Fruit fly (Drosophila melanogaster) whole organism, embryonic: ENCODE measurements around the gene CG14695.

Experiments used
- Abd-B ChIP-seq: fragments of 200-800 bp; sonication (Bioruptor generic); optimal IDR thresholded peaks from 2 replicates; lab custom pipeline; 2018; ENCODE audit warnings: missing biosample characterization, mild to moderate bottlenecking, missing genetic modification characterization, moderate library complexity
- Aef1 ChIP-seq: fragments of 200-800 bp; sonication (Bioruptor generic); IDR thresholded peaks from 3 replicates; pipeline ENCODE4 v1.3.6; 2022; ENCODE audit warnings: missing biosample characterization, missing genetic modification characterization
- CG10147 ChIP-seq: fragments of 200-800 bp; sonication (Bioruptor generic); optimal IDR thresholded peaks from 2 replicates; lab custom pipeline; 2019; ENCODE audit warnings: missing biosample characterization, mild to moderate bottlenecking, missing genetic modification characterization, moderate library complexity
- CG10321 ChIP-seq: fragments of 200-800 bp; sonication (Bioruptor generic); IDR thresholded peaks from 2 replicates; pipeline ENCODE4 v1.3.6; 2022; ENCODE audit warnings: missing biosample characterization, missing genetic modification characterization
- CG10543 ChIP-seq: fragments of 200-800 bp; sonication (Bioruptor generic); optimal IDR thresholded peaks from 3 replicates; lab custom pipeline; 2017; ENCODE audit warnings: missing biosample characterization, mild to moderate bottlenecking, missing genetic modification characterization, moderate library complexity
- CG12155 ChIP-seq: fragments of 200-800 bp; sonication (Bioruptor generic); optimal IDR thresholded peaks from 3 replicates; lab custom pipeline; 2016; ENCODE audit warnings: missing biosample characterization, missing genetic modification characterization
- CG1233 ChIP-seq: fragments of 200-800 bp; sonication (Bioruptor generic); optimal IDR thresholded peaks from 4 replicates; lab custom pipeline; 2018; ENCODE audit warnings: missing biosample characterization, mild to moderate bottlenecking, missing genetic modification characterization
- CG13894 ChIP-seq: fragments of 200-800 bp; sonication (Bioruptor generic); optimal IDR thresholded peaks from 3 replicates; lab custom pipeline; 2018; ENCODE audit warnings: missing biosample characterization, mild to moderate bottlenecking, missing genetic modification characterization, moderate library complexity
- CG14860 ChIP-seq: fragments of 200-800 bp; sonication (Bioruptor generic); IDR thresholded peaks from 3 replicates; pipeline ENCODE4 v1.3.6; 2022; ENCODE audit warnings: missing biosample characterization, missing genetic modification characterization; ENCODE audit not compliant: partially characterized antibody
- CG15601 ChIP-seq: fragments of 200-800 bp; sonication (Bioruptor generic); optimal IDR thresholded peaks from 3 replicates; lab custom pipeline; 2019; ENCODE audit warnings: missing biosample characterization, mild to moderate bottlenecking, missing genetic modification characterization, moderate library complexity
- CG17912 ChIP-seq: fragments of 200-800 bp; sonication (Bioruptor generic); optimal IDR thresholded peaks from 2 replicates; lab custom pipeline; 2018; ENCODE audit warnings: missing biosample characterization, mild to moderate bottlenecking, missing genetic modification characterization
- CG1792 ChIP-seq: fragments of 200-800 bp; sonication (Bioruptor generic); optimal IDR thresholded peaks from 2 replicates; lab custom pipeline; 2016; ENCODE audit warnings: missing biosample characterization, missing genetic modification characterization
- CG18262 ChIP-seq: fragments of 200-800 bp; optimal IDR thresholded peaks from 3 replicates; lab custom pipeline; 2019; ENCODE audit warnings: missing biosample characterization, mild to moderate bottlenecking, missing genetic modification characterization, moderate library complexity
- CG2120 ChIP-seq: fragments of 200-800 bp; sonication (Bioruptor generic); optimal IDR thresholded peaks from 3 replicates; lab custom pipeline; 2016; ENCODE audit warnings: missing biosample characterization, missing genetic modification characterization
- CG31365 ChIP-seq: fragments of 200-800 bp; sonication (Bioruptor generic); optimal IDR thresholded peaks from 2 replicates; lab custom pipeline; 2018; ENCODE audit warnings: missing biosample characterization, mild to moderate bottlenecking, missing genetic modification characterization
- CG6254 ChIP-seq: fragments of 200-800 bp; sonication (Bioruptor generic); optimal IDR thresholded peaks from 3 replicates; lab custom pipeline; 2017; ENCODE audit warnings: mild to moderate bottlenecking, missing biosample characterization, missing genetic modification reagents, missing genetic modification characterization
- CG6683 ChIP-seq: fragments of 200-800 bp; sonication (Bioruptor generic); optimal IDR thresholded peaks from 2 replicates; lab custom pipeline; 2017; ENCODE audit warnings: missing biosample characterization, mild to moderate bottlenecking, missing genetic modification characterization, missing genetic modification reagents
- CG8765 ChIP-seq: fragments of 200-800 bp; sonication (Bioruptor generic); IDR thresholded peaks from 2 replicates; pipeline ENCODE4 v1.3.6; 2022; ENCODE audit warnings: missing biosample characterization, missing genetic modification characterization
- CG9437 ChIP-seq: fragments of 200-800 bp; sonication (Bioruptor generic); optimal IDR thresholded peaks from 2 replicates; lab custom pipeline; 2018; ENCODE audit warnings: missing biosample characterization, mild to moderate bottlenecking, missing genetic modification characterization
- CG9817 ChIP-seq: fragments of 200-800 bp; sonication (Bioruptor generic); optimal IDR thresholded peaks from 2 replicates; lab custom pipeline; 2018; ENCODE audit warnings: missing biosample characterization, mild to moderate bottlenecking, missing genetic modification characterization, moderate library complexity
- Dek ChIP-seq: fragments of 200-800 bp; sonication (Bioruptor generic); optimal IDR thresholded peaks from 3 replicates; lab custom pipeline; 2019; ENCODE audit warnings: missing biosample characterization, mild to moderate bottlenecking, missing genetic modification characterization, moderate library complexity
- Eip74EF ChIP-seq, 2 experiments: fragments of 200-800 bp in 1 of 2; fragments of >200 bp in 1 of 2; sonication (Bioruptor generic) in 1 of 2; optimal IDR thresholded peaks; 2 replicates each; lab custom pipeline; 2017 to 2019; ENCODE audit warnings: missing biosample characterization in 2 of 2, missing genetic modification characterization in 2 of 2, mild to moderate bottlenecking in 1 of 2, moderate library complexity in 1 of 2
- Ets65A ChIP-seq: fragments of 200-800 bp; sonication (Bioruptor generic); peaks from one replicate; lab custom pipeline; 2016; ENCODE audit warnings: missing biosample characterization, missing genetic modification characterization
- Ets97D ChIP-seq: fragments of 200-800 bp; sonication (Bioruptor generic); optimal IDR thresholded peaks from 3 replicates; lab custom pipeline; 2016; ENCODE audit warnings: missing biosample characterization, missing genetic modification characterization
- HmgZ ChIP-seq: fragments of 200-800 bp; sonication (Bioruptor generic); optimal IDR thresholded peaks from 2 replicates; lab custom pipeline; 2018; ENCODE audit warnings: missing biosample characterization, mild to moderate bottlenecking, missing genetic modification characterization
- Hsf ChIP-seq: fragments of 200-800 bp; sonication (Bioruptor generic); optimal IDR thresholded peaks from 3 replicates; lab custom pipeline; 2016; ENCODE audit warnings: missing biosample characterization, missing genetic modification characterization
- NC2β ChIP-seq: fragments of 200-800 bp; sonication (Bioruptor generic); optimal IDR thresholded peaks from 2 replicates; lab custom pipeline; 2016; ENCODE audit warnings: missing biosample characterization, missing genetic modification characterization
- NFAT ChIP-seq: fragments of 200-800 bp; sonication (Bioruptor generic); IDR thresholded peaks from 2 replicates; pipeline ENCODE4 v1.3.6; 2022; ENCODE audit warnings: missing biosample characterization, missing genetic modification characterization
- NK7.1 ChIP-seq: fragments of 200-800 bp; sonication (Bioruptor generic); optimal IDR thresholded peaks from 3 replicates; lab custom pipeline; 2016; ENCODE audit warnings: missing biosample characterization, missing genetic modification characterization
- Rx ChIP-seq: fragments of 200-800 bp; sonication (Bioruptor generic); IDR thresholded peaks from 2 replicates; pipeline ENCODE4 v1.3.6; 2022; ENCODE audit warnings: missing biosample characterization, missing genetic modification characterization
- Spps ChIP-seq: fragments of 200-800 bp; sonication (Bioruptor generic); optimal IDR thresholded peaks from 2 replicates; lab custom pipeline; 2018; ENCODE audit warnings: missing biosample characterization, mild to moderate bottlenecking, missing genetic modification characterization
- Taf1 ChIP-seq: fragments of 200-800 bp; sonication (Bioruptor generic); IDR thresholded peaks from 2 replicates; pipeline ENCODE4 v1.3.6; 2022; ENCODE audit warnings: missing biosample characterization, missing genetic modification characterization
- ap ChIP-seq: fragments of 200-800 bp; sonication (Bioruptor generic); IDR thresholded peaks from 2 replicates; pipeline ENCODE4 v1.3.6; 2022; ENCODE audit warnings: missing biosample characterization, missing genetic modification characterization
- ase ChIP-seq: fragments of 200-800 bp; sonication (Bioruptor generic); IDR thresholded peaks from 3 replicates; pipeline ENCODE4 v1.3.6; 2022; ENCODE audit warnings: missing biosample characterization, missing genetic modification characterization
- ato ChIP-seq: fragments of 200-800 bp; sonication (Bioruptor generic); IDR thresholded peaks from 2 replicates; pipeline ENCODE4 v1.3.6; 2022; ENCODE audit warnings: missing biosample characterization, missing genetic modification characterization; ENCODE audit not compliant: partially characterized antibody
- bbx ChIP-seq: fragments of 200-800 bp; sonication (Bioruptor generic); IDR thresholded peaks from 2 replicates; pipeline ENCODE4 v1.3.6; 2022; ENCODE audit warnings: missing biosample characterization, missing genetic modification characterization; ENCODE audit not compliant: partially characterized antibody
- cad ChIP-seq: fragments of >200 bp; optimal IDR thresholded peaks from 2 replicates; lab custom pipeline; 2017; ENCODE audit warnings: missing biosample characterization, missing genetic modification characterization
- da ChIP-seq: fragments of 200-800 bp; sonication (Bioruptor generic); optimal IDR thresholded peaks from 2 replicates; lab custom pipeline; 2016; ENCODE audit warnings: missing biosample characterization, missing genetic modification characterization
- en ChIP-seq: fragments of 200-800 bp; sonication (Bioruptor generic); optimal IDR thresholded peaks from 2 replicates; lab custom pipeline; 2016; ENCODE audit warnings: missing biosample characterization, missing genetic modification characterization
- fu2 ChIP-seq: fragments of 200-800 bp; sonication (Bioruptor generic); optimal IDR thresholded peaks from 2 replicates; lab custom pipeline; 2016; ENCODE audit warnings: missing biosample characterization, missing genetic modification characterization
- hkb ChIP-seq, 2 experiments: fragments of 200-800 bp in 1 of 2; fragments of >200 bp in 1 of 2; sonication (Bioruptor generic) in 1 of 2; IDR thresholded peaks in 1 of 2; optimal IDR thresholded peaks in 1 of 2; 2 replicates each; pipeline versions ENCODE4 v1.3.6 to Lab custom; 2017 to 2022; ENCODE audit warnings: missing biosample characterization in 1 of 2, missing genetic modification characterization in 1 of 2
- hth ChIP-seq: fragments of >200 bp; optimal IDR thresholded peaks from 2 replicates; lab custom pipeline; 2017; ENCODE audit warnings: inconsistent platforms
- rib ChIP-seq: fragments of 200-800 bp; sonication (Bioruptor generic); IDR thresholded peaks from 2 replicates; pipeline ENCODE4 v1.3.6; 2022; ENCODE audit warnings: missing biosample characterization, missing genetic modification characterization
- row ChIP-seq: fragments of 200-800 bp; sonication (Bioruptor generic); IDR thresholded peaks from 3 replicates; pipeline ENCODE4 v1.3.6; 2022; ENCODE audit warnings: missing biosample characterization, missing genetic modification characterization
- run ChIP-seq: fragments of 200-800 bp; sonication (Bioruptor generic); optimal IDR thresholded peaks from 3 replicates; lab custom pipeline; 2018; ENCODE audit warnings: missing biosample characterization, mild to moderate bottlenecking, missing genetic modification characterization
- tgo ChIP-seq: fragments of 200-800 bp; sonication (Bioruptor generic); IDR thresholded peaks from 3 replicates; pipeline ENCODE4 v1.3.6; 2022; ENCODE audit warnings: missing biosample characterization, missing genetic modification characterization
- tll ChIP-seq, 2 experiments: fragments of 200-800 bp in 1 of 2; fragments of >200 bp in 1 of 2; sonication (Bioruptor generic) in 1 of 2; optimal IDR thresholded peaks; 2 replicates each; lab custom pipeline; 2017 to 2019; ENCODE audit warnings: missing biosample characterization in 2 of 2, missing genetic modification characterization in 2 of 2, mild to moderate bottlenecking in 1 of 2, moderate library complexity in 1 of 2
- wor ChIP-seq: fragments of 200-800 bp; sonication (Bioruptor generic); IDR thresholded peaks from 2 replicates; pipeline ENCODE4 v1.3.6; 2022; ENCODE audit warnings: missing biosample characterization, missing genetic modification characterization

Gene CG14695

DNA sequence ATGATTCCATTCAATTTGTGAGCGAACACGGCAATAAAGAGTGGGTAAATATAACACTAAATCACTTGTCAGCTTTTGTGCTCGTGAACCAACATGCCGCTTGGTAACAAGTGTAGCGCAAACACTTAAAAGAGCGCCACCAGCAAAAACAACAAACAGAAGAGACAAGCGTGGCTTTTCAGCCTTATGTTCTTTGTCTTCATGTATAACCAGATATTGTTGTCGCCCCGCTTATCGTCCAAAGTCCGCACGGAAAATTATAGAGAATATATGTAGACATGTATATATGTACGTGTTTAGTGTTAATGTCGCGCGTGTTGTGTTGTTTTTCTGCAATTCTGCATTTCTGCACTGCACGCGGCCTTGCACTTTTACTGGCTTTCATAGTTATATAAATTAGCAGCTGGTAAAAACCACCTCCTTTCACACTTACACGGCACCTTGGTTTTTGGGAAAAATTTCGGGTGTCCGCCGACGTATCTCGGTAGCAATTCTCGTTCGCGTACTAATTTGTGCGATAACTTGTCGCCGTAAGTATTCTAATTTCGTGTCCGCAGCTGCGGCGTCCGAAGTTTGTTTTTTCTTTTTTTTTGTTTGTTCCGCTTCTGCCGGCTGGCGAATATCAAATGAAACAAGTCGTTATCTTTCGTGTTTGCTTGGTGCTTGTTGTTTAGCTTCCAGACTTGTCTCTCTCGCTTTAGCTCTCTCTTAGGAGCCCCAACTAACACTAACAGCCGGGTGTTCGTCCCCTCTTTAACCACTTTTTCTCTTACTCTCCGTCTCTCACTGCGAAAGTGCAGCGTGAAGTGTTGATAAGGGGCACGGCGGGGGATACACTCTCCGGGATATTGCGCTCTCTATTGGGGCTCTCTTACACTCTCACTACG, 9.8 kb upstream of the CG14695 start (continued):
- TF ChIP-seq CG13894 (tag; lab: Kevin White, UChicago): peak; percentile 43
- no peak for TF ChIP-seq da
- peak; percentile 26; the same call in 1 of the 2 replicates for TF ChIP-seq rib (GFP tag; lab: Robert Waterston, UW)
- no peak for TF ChIP-seq CG9817 (tag; lab: Kevin White, UChicago)
- no peak for TF ChIP-seq Ets97D (GFP tag; lab: Kevin White, UChicago)
- TF ChIP-seq CG2120 (GFP tag; lab: Kevin White, UChicago): peak; percentile 43
- no peak for TF ChIP-seq CG17912 (GFP tag; lab: Kevin White, UChicago)
- no peak for TF ChIP-seq Dek (tag; lab: Kevin White, UChicago)
- no peak for TF ChIP-seq CG14860
- no peak; the same call in 2 of the 3 replicates for TF ChIP-seq ase
- peak; percentile 25 for TF ChIP-seq HmgZ (tag; lab: Kevin White, UChicago)
- TF ChIP-seq ato (GFP tag; lab: Robert Waterston, UW): no peak
- peak; percentile 78 for TF ChIP-seq NFAT (GFP tag; lab: Robert Waterston, UW)
- TF ChIP-seq CG8765: no peak
- peak in 1 of 2 experiments; percentile 32 for TF ChIP-seq Eip74EF (GFP tag; optimal IDR thresholded peaks at IDR 0.05; lab: Kevin White, UChicago)
- TF ChIP-seq NK7.1 (GFP tag; lab: Kevin White, UChicago): no peak
- TF ChIP-seq Hsf (GFP tag; lab: Kevin White, UChicago): no peak
- peak; percentile 20 for TF ChIP-seq CG10147 (GFP tag; lab: Kevin White, UChicago)
- TF ChIP-seq CG1792 (GFP tag; lab: Kevin White, UChicago): no peak
- TF ChIP-seq en: no peak
- peak; percentile 27; the same call in 1 of the 3 replicates for TF ChIP-seq Aef1 (GFP tag; lab: Robert Waterston, UW)
- no peak for TF ChIP-seq cad (GFP tag; lab: Kevin White, UChicago)
- peak; percentile 15 for TF ChIP-seq CG18262
- TF ChIP-seq Ets65A (GFP tag; lab: Kevin White, UChicago): peak; percentile 91
- TF ChIP-seq tll (GFP tag; optimal IDR thresholded peaks at IDR 0.05; lab: Kevin White, UChicago): no peak
- peak; percentile 47; the same call in 1 of the 2 replicates for TF ChIP-seq Taf1 (GFP tag; lab: Robert Waterston, UW)
- peak; percentile 1 for TF ChIP-seq CG31365 (tag; lab: Kevin White, UChicago)
- peak; percentile 65 for TF ChIP-seq row (GFP tag; lab: Robert Waterston, UW)
- no peak for TF ChIP-seq wor (GFP tag; lab: Robert Waterston, UW)
- no peak for TF ChIP-seq Rx (GFP tag; lab: Robert Waterston, UW)
- TF ChIP-seq CG10543 (GFP tag; lab: Kevin White, UChicago): peak; percentile 33
- no peak for TF ChIP-seq hkb (optimal IDR thresholded peaks at IDR 0.05; lab: Kevin White, UChicago)
- peak; percentile 44; the same call in 1 of the 2 replicates for TF ChIP-seq hkb (GFP tag; IDR thresholded peaks at IDR 0.05; lab: Robert Waterston, UW)
- peak; percentile 32 for TF ChIP-seq CG6254 (GFP tag; lab: Kevin White, UChicago)
- TF ChIP-seq CG15601: no peak
- no peak for TF ChIP-seq ap (GFP tag; lab: Robert Waterston, UW)
- no peak for TF ChIP-seq fu2 (GFP tag; lab: Kevin White, UChicago)
- TF ChIP-seq tgo (GFP tag; lab: Robert Waterston, UW): no peak
- no peak for TF ChIP-seq CG10321 (GFP tag; lab: Robert Waterston, UW)
- TF ChIP-seq run (tag; lab: Kevin White, UChicago): no peak
- TF ChIP-seq NC2β (GFP tag; lab: Kevin White, UChicago): no peak
- TF ChIP-seq CG9437 (GFP tag; lab: Kevin White, UChicago): no peak
- no peak for TF ChIP-seq bbx (GFP tag; lab: Robert Waterston, UW)
- TF ChIP-seq Spps (tag; lab: Kevin White, UChicago): no peak
- TF ChIP-seq hth: no peak
- no peak for TF ChIP-seq CG12155
- TF ChIP-seq CG6683: no peak
- no peak for TF ChIP-seq CG1233 (GFP tag; lab: Kevin White, UChicago)
- no peak for TF ChIP-seq Abd-B (GFP tag; lab: Kevin White, UChicago)
